Worm (Caenorhabditis elegans): ENCODE data around the gene prcc-1.

The prcc-1 gene

DNA sequence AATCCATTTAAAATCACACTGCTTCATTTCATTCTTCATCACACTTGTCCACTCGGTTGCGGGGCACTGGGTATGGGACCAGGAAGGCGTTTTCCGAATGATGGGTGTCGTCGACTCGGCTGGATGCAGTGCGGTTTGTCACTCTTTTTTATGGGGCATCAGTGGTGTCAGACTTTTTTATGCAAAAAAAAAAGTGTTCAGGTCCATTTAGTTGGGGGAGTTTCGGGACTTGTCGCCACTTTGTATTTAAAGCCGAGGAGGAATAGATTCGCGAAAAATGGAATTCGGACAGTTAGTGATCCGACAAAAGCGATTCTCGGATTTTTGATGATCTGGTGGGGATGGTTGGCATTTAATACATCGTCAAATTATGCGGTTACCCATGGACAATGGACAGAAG, 48.6 kb downstream of the prcc-1 start:
- TF ChIP-seq egl-27 (tag; optimal IDR thresholded peaks at IDR 0.05) = no peak
- no peak for TF ChIP-seq lin-39 (tag; optimal IDR thresholded peaks at IDR 0.05)
- TF ChIP-seq nhr-12 (tag; optimal IDR thresholded peaks at IDR 0.05) = no peak
- TF ChIP-seq nhr-129 (tag; optimal IDR thresholded peaks at IDR 0.05) = no peak
- TF ChIP-seq nhr-237 (tag; optimal IDR thresholded peaks at IDR 0.05) = no peak
- no peak for TF ChIP-seq C34F6.9 (tag; optimal IDR thresholded peaks at IDR 0.05)
- TF ChIP-seq ztf-4 (tag; optimal IDR thresholded peaks at IDR 0.05) = no peak
- no peak for TF ChIP-seq ceh-16 (tag; optimal IDR thresholded peaks at IDR 0.05)
- TF ChIP-seq mdl-1 (tag; optimal IDR thresholded peaks at IDR 0.05) = no peak

DNA sequence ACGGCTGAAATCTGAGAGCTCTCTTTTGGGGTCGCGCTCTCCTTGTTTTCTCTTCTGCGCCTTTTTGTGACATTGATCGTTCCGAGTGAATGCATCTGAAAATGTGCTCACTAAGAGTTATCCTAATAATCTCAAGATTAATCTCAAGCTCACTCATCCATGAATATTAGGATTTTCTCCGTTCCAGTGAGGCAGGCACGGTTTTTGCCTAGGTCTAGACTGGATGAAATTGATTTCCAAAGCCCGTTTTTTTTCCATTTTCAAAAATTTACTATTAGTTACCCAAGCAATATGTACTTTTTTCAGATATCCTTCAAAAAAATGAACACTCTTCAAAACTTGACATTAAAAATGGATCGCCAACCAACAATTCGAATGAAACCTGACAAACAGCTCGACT, 51.5 kb downstream of the prcc-1 start, which contains the start of gene amt-2:
Gene amt-2, plus strand, starts transcription at position 301 of the 400 bp plus-strand sequence.
- no peak for TF ChIP-seq R02D3.7 (tag; optimal IDR thresholded peaks at IDR 0.05)
- no peak for TF ChIP-seq lin-11 (tag; optimal IDR thresholded peaks at IDR 0.05)
- no peak for TF ChIP-seq lin-13 (GFP tag; optimal IDR thresholded peaks at IDR 0.05)
- no peak for TF ChIP-seq dmd-4 (tag; optimal IDR thresholded peaks at IDR 0.05)
- no peak for TF ChIP-seq skn-1 (tag; optimal IDR thresholded peaks at IDR 0.05)
- no peak for TF ChIP-seq sma-3 (GFP tag; optimal IDR thresholded peaks at IDR 0.05)
- no peak for TF ChIP-seq zag-1 (tag; optimal IDR thresholded peaks at IDR 0.05)

DNA sequence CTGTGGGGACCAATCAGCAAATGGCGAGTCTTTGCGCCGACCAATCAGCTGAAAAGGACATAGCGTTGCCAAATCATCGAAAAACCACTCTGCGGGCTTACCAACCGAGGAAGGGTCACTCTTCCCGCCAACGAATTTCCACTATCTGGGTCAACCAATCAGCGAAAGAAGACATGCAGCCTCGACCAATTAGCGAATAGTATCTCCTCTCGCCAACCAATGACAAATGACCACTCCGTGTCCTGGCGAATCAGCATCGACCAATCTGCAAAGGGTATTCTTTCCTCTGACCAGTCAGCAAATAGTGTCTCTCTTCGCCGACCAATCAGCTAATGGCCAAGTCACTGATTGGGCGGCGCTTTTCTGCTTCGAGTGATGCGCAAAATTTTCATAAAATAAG, 52.1 kb downstream of the prcc-1 start:
- TF ChIP-seq nhr-10 (tag; optimal IDR thresholded peaks at IDR 0.05) (no peak), peb-1 (tag; optimal IDR thresholded peaks at IDR 0.05) (no peak), F13H6.1 (tag; optimal IDR thresholded peaks at IDR 0.05) (no peak), ZK546.5 (tag; optimal IDR thresholded peaks at IDR 0.05) (no peak), ama-1 (optimal IDR thresholded peaks at IDR 0.05) (no peak), C34F6.9 (tag; optimal IDR thresholded peaks at IDR 0.05) (no peak), ztf-4 (tag; optimal IDR thresholded peaks at IDR 0.05) (no peak), blmp-1 (tag; optimal IDR thresholded peaks at IDR 0.05; ENCODE audit: insufficient read depth) (no peak), nhr-23 (tag; optimal IDR thresholded peaks at IDR 0.05) (no peak), nhr-6 (tag; optimal IDR thresholded peaks at IDR 0.05) (no peak), mdl-1 (tag; optimal IDR thresholded peaks at IDR 0.05) (no peak), aly-2 (tag; optimal IDR thresholded peaks at IDR 0.05) (no peak), snpc-4 (tag; optimal IDR thresholded peaks at IDR 0.05) (no peak), lsy-2 (tag; optimal IDR thresholded peaks at IDR 0.05) (no peak), ztf-11 (tag; optimal IDR thresholded peaks at IDR 0.05) (no peak), nhr-12 (tag; optimal IDR thresholded peaks at IDR 0.05) (no peak), nhr-237 (tag; optimal IDR thresholded peaks at IDR 0.05) (no peak)
